Worm (Caenorhabditis elegans): Measurements from ENCODE around the gene Y7A5A.10.

DNA sequence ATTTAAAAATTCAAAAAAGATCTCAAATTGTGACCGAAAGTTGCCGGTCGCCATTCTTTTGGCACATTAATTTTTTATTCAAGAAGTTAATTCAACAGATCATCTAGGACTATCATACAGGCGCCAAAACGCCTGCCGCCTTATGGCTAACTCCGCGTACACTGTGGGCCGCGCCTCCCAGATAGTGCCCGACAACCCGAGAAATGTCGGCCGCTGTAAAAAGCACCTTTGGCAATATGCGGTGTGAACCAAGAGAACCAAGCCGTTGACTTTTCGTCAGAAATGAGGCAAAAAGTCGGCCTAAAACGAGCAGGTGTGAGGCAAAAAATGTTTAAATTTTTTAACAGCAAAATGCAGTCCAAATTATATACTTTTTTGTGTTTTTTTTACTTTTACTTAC is 35.7 kb downstream of the Y7A5A.10 start:
- no peak for TF ChIP-seq lin-39 (tag; optimal IDR thresholded peaks at IDR 0.05)
- TF ChIP-seq lin-11 (tag; optimal IDR thresholded peaks at IDR 0.05), result no peak
- no peak for TF ChIP-seq fos-1 (tag; optimal IDR thresholded peaks at IDR 0.05)
- TF ChIP-seq unc-62 (GFP tag; optimal IDR thresholded peaks at IDR 0.05), result no peak
- no peak for TF ChIP-seq blmp-1 (tag; optimal IDR thresholded peaks at IDR 0.05; ENCODE audit: insufficient read depth)
- TF ChIP-seq nhr-6 (tag; optimal IDR thresholded peaks at IDR 0.05), result no peak
- no peak for TF ChIP-seq elt-1 (tag; optimal IDR thresholded peaks at IDR 0.05)
- TF ChIP-seq ceh-82 (tag; optimal IDR thresholded peaks at IDR 0.05), result no peak
- TF ChIP-seq lsy-2 (tag; optimal IDR thresholded peaks at IDR 0.05), result no peak
- no peak for TF ChIP-seq ztf-11 (tag; optimal IDR thresholded peaks at IDR 0.05)
- TF ChIP-seq zag-1 (tag; optimal IDR thresholded peaks at IDR 0.05), result no peak
- TF ChIP-seq aly-2 (tag; optimal IDR thresholded peaks at IDR 0.05), result no peak
- TF ChIP-seq egl-27 (tag; optimal IDR thresholded peaks at IDR 0.05), result no peak

Measured in whole organism, L2 larva.